Fruit fly (Drosophila melanogaster) whole organism, embryonic: ENCODE data around the gene ana1.

Source experiments
- BEAF-32 ChIP-seq: fragments of 200-800 bp; sonication (Bioruptor generic); optimal IDR thresholded peaks from 3 replicates; lab custom pipeline; 2017; ENCODE audit warnings: missing biosample characterization, missing genetic modification characterization, mild to moderate bottlenecking, moderate library complexity, missing genetic modification reagents
- CG10462 ChIP-seq: fragments of 200-800 bp; sonication (Bioruptor generic); optimal IDR thresholded peaks from 2 replicates; lab custom pipeline; 2016; ENCODE audit warnings: missing biosample characterization, missing genetic modification characterization
- CG12299 ChIP-seq: fragments of 200-800 bp; sonication (Bioruptor generic); optimal IDR thresholded peaks from 2 replicates; lab custom pipeline; 2018; ENCODE audit warnings: missing biosample characterization, mild to moderate bottlenecking, missing genetic modification characterization
- CG14014 ChIP-seq: fragments of 200-800 bp; sonication (Bioruptor generic); IDR thresholded peaks from 2 replicates; pipeline ENCODE4 v1.3.6; 2022; ENCODE audit warnings: missing biosample characterization, missing genetic modification characterization
- CG14860 ChIP-seq: fragments of 200-800 bp; sonication (Bioruptor generic); IDR thresholded peaks from 3 replicates; pipeline ENCODE4 v1.3.6; 2022; ENCODE audit warnings: missing biosample characterization, missing genetic modification characterization; ENCODE audit not compliant: partially characterized antibody
- CG16813 ChIP-seq: fragments of 200-800 bp; sonication (Bioruptor generic); IDR thresholded peaks from 3 replicates; pipeline ENCODE4 v1.3.6; 2022; ENCODE audit warnings: missing biosample characterization, missing genetic modification characterization; ENCODE audit not compliant: partially characterized antibody
- CG17359 ChIP-seq: fragments of 200-800 bp; sonication (Bioruptor generic); optimal IDR thresholded peaks from 3 replicates; lab custom pipeline; 2018; ENCODE audit warnings: missing biosample characterization, mild to moderate bottlenecking, missing genetic modification characterization, moderate library complexity
- CG18262 ChIP-seq: fragments of 200-800 bp; optimal IDR thresholded peaks from 3 replicates; lab custom pipeline; 2019; ENCODE audit warnings: missing biosample characterization, mild to moderate bottlenecking, missing genetic modification characterization, moderate library complexity
- CG2202 ChIP-seq: fragments of 200-800 bp; sonication (Bioruptor generic); optimal IDR thresholded peaks from 2 replicates; lab custom pipeline; 2018; ENCODE audit warnings: missing biosample characterization, mild to moderate bottlenecking, missing genetic modification characterization
- CG31388 ChIP-seq: fragments of 200-800 bp; sonication (Bioruptor generic); optimal IDR thresholded peaks from 2 replicates; lab custom pipeline; 2016; ENCODE audit warnings: missing biosample characterization, missing genetic modification characterization
- CG42726 ChIP-seq: fragments of 200-800 bp; sonication (Bioruptor generic); IDR thresholded peaks from 2 replicates; pipeline ENCODE4 v1.3.6; 2022; ENCODE audit warnings: missing biosample characterization, missing genetic modification characterization; ENCODE audit not compliant: partially characterized antibody
- CG4854 ChIP-seq: fragments of 200-800 bp; sonication (Bioruptor generic); optimal IDR thresholded peaks from 2 replicates; lab custom pipeline; 2016; ENCODE audit warnings: missing biosample characterization, missing genetic modification characterization, inconsistent platforms
- CG6689 ChIP-seq: fragments of 200-800 bp; sonication (Bioruptor generic); IDR thresholded peaks from 2 replicates; pipeline ENCODE4 v1.3.6; 2022; ENCODE audit warnings: missing biosample characterization, missing genetic modification characterization
- CG6791 ChIP-seq: fragments of 200-800 bp; sonication (Bioruptor generic); IDR thresholded peaks from 3 replicates; pipeline ENCODE4 v1.3.6; 2022; ENCODE audit warnings: missing biosample characterization, missing genetic modification characterization; ENCODE audit not compliant: partially characterized antibody
- CG7745 ChIP-seq: fragments of 200-800 bp; sonication (Bioruptor generic); optimal IDR thresholded peaks from 2 replicates; lab custom pipeline; 2018; ENCODE audit warnings: missing biosample characterization, mild to moderate bottlenecking, missing genetic modification characterization, moderate library complexity
- CG7963 ChIP-seq: fragments of 200-800 bp; sonication (Bioruptor generic); IDR thresholded peaks from 3 replicates; pipeline ENCODE4 v1.3.6; 2022; ENCODE audit warnings: missing biosample characterization, missing genetic modification characterization; ENCODE audit not compliant: partially characterized antibody
- CG8089 ChIP-seq: fragments of 200-800 bp; sonication (Bioruptor generic); optimal IDR thresholded peaks from 3 replicates; lab custom pipeline; 2016; ENCODE audit warnings: missing biosample characterization, missing genetic modification characterization
- CG9215 ChIP-seq: fragments of 200-800 bp; sonication (Bioruptor generic); IDR thresholded peaks from 2 replicates; pipeline ENCODE4 v1.3.6; 2022; ENCODE audit warnings: missing biosample characterization, missing genetic modification characterization
- Chrac-16 ChIP-seq: fragments of 200-800 bp; sonication (Bioruptor generic); optimal IDR thresholded peaks from 3 replicates; lab custom pipeline; 2016; ENCODE audit warnings: missing biosample characterization, missing genetic modification characterization
- D19B ChIP-seq: fragments of 200-800 bp; sonication (Bioruptor generic); optimal IDR thresholded peaks from 2 replicates; lab custom pipeline; 2017; ENCODE audit warnings: missing biosample characterization, mild to moderate bottlenecking, missing genetic modification characterization
- E2f2 ChIP-seq: fragments of 200-800 bp; sonication (Bioruptor generic); IDR thresholded peaks from 2 replicates; pipeline ENCODE4 v1.3.6; 2022; ENCODE audit warnings: missing biosample characterization, missing genetic modification characterization
- HLH3B ChIP-seq: fragments of 200-800 bp; sonication (Bioruptor generic); IDR thresholded peaks from 2 replicates; pipeline ENCODE4 v1.3.6; 2022; ENCODE audit warnings: missing biosample characterization, missing genetic modification characterization
- HLH4C ChIP-seq: fragments of 200-800 bp; sonication (Bioruptor generic); IDR thresholded peaks from 3 replicates; pipeline ENCODE4 v1.3.6; 2022; ENCODE audit warnings: missing biosample characterization, missing genetic modification characterization; ENCODE audit not compliant: partially characterized antibody
- Myb ChIP-seq: fragments of 200-800 bp; sonication (Bioruptor generic); optimal IDR thresholded peaks from 2 replicates; lab custom pipeline; 2016; ENCODE audit warnings: missing biosample characterization, missing genetic modification characterization
- Opbp ChIP-seq: fragments of 200-800 bp; sonication (Bioruptor generic); IDR thresholded peaks from 3 replicates; pipeline ENCODE4 v1.3.6; 2022; ENCODE audit warnings: missing biosample characterization, missing genetic modification characterization; ENCODE audit not compliant: partially characterized antibody
- ab ChIP-seq: fragments of 200-800 bp; sonication (Bioruptor generic); optimal IDR thresholded peaks from 2 replicates; lab custom pipeline; 2016; ENCODE audit warnings: missing biosample characterization, missing genetic modification characterization
- amos ChIP-seq: fragments of 200-800 bp; sonication (Bioruptor generic); IDR thresholded peaks from 2 replicates; pipeline ENCODE4 v1.3.6; 2022; ENCODE audit warnings: missing biosample characterization, missing genetic modification characterization; ENCODE audit not compliant: partially characterized antibody
- ato ChIP-seq: fragments of 200-800 bp; sonication (Bioruptor generic); IDR thresholded peaks from 2 replicates; pipeline ENCODE4 v1.3.6; 2022; ENCODE audit warnings: missing biosample characterization, missing genetic modification characterization; ENCODE audit not compliant: partially characterized antibody
- bbx ChIP-seq: fragments of 200-800 bp; sonication (Bioruptor generic); IDR thresholded peaks from 2 replicates; pipeline ENCODE4 v1.3.6; 2022; ENCODE audit warnings: missing biosample characterization, missing genetic modification characterization; ENCODE audit not compliant: partially characterized antibody
- btn ChIP-seq: fragments of 200-800 bp; sonication (Bioruptor generic); optimal IDR thresholded peaks from 2 replicates; lab custom pipeline; 2016; ENCODE audit warnings: missing biosample characterization, missing genetic modification characterization
- chif ChIP-seq, 2 experiments: fragments of 200-800 bp; sonication (Bioruptor generic); optimal IDR thresholded peaks; 3 replicates each; lab custom pipeline; 2016; ENCODE audit warnings: missing biosample characterization in 2 of 2, missing genetic modification characterization in 2 of 2
- chm ChIP-seq: fragments of 200-800 bp; sonication (Bioruptor generic); IDR thresholded peaks from 2 replicates; pipeline ENCODE4 v1.3.6; 2022; ENCODE audit warnings: missing biosample characterization, missing genetic modification characterization
- esg ChIP-seq: fragments of 200-800 bp; sonication (Bioruptor generic); conservative IDR thresholded peaks from 2 replicates; pipeline ENCODE4 v1.3.6; 2022; ENCODE audit warnings: missing biosample characterization, missing genetic modification characterization
- fu2 ChIP-seq: fragments of 200-800 bp; sonication (Bioruptor generic); optimal IDR thresholded peaks from 2 replicates; lab custom pipeline; 2016; ENCODE audit warnings: missing biosample characterization, missing genetic modification characterization
- klu ChIP-seq: fragments of 200-800 bp; sonication (Bioruptor generic); IDR thresholded peaks from 2 replicates; pipeline ENCODE4 v1.3.6; 2022; ENCODE audit warnings: missing biosample characterization, missing genetic modification characterization
- mld ChIP-seq: fragments of 200-800 bp; sonication (Bioruptor generic); IDR thresholded peaks from 3 replicates; pipeline ENCODE4 v1.3.6; 2022; ENCODE audit warnings: missing biosample characterization, missing genetic modification characterization; ENCODE audit not compliant: partially characterized antibody
- p53 ChIP-seq: fragments of 200-800 bp; sonication (Bioruptor generic); optimal IDR thresholded peaks from 2 replicates; lab custom pipeline; 2016; ENCODE audit warnings: missing biosample characterization, missing genetic modification characterization
- vnd ChIP-seq: fragments of 200-800 bp; sonication (Bioruptor generic); IDR thresholded peaks from 3 replicates; pipeline ENCODE4 v1.3.6; 2022; ENCODE audit warnings: missing biosample characterization, missing genetic modification characterization; ENCODE audit not compliant: partially characterized antibody
- wek ChIP-seq: fragments of 200-800 bp; sonication (Bioruptor generic); optimal IDR thresholded peaks from 3 replicates; lab custom pipeline; 2018; ENCODE audit warnings: missing biosample characterization, mild to moderate bottlenecking, missing genetic modification characterization, moderate library complexity

Gene ana1

dm6 chr3R:24555932-24556331, 25.6 kb downstream of the ana1 start (continued):
- TF ChIP-seq CG6791 (GFP tag; lab: Robert Waterston, UW) (peak; percentile 70; the same call in 1 of the 3 replicates), CG14014 (GFP tag; lab: Robert Waterston, UW) (no peak), klu (GFP tag; lab: Robert Waterston, UW) (no peak)

DNA sequence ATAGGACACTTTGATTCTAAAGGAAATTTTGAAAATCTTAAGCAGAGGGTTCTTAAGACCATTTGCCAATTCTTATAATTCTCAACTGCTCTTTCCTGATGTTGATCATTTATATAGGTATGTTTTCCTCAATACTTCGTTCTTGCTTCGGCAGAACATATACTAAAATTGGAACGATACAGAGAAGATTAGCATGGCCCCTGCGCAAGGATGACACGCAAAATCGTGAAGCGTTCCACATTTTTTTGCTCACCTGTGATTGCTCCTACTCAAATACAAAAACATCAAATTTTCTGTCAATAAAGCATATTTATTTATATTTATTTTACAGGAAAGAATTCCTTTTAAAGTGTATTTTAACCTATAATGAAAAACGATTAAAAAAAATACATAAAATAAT, 26.2 kb downstream of the ana1 start:
- TF ChIP-seq HLH3B (GFP tag; lab: Robert Waterston, UW) (no peak), btn (GFP tag; lab: Kevin White, UChicago) (no peak), CG12299 (no peak), ato (GFP tag; lab: Robert Waterston, UW) (peak; percentile 35; the same call in 1 of the 2 replicates), Opbp (GFP tag; lab: Robert Waterston, UW) (peak; percentile 44; the same call in 2 of the 3 replicates), CG18262 (tag; lab: Kevin White, UChicago) (no peak), bbx (GFP tag; lab: Robert Waterston, UW) (peak; percentile 53; the same call in 1 of the 2 replicates), HLH4C (peak; percentile 3; the same call in 1 of the 3 replicates), mld (GFP tag; lab: Robert Waterston, UW) (peak; percentile 92), ab (GFP tag; lab: Kevin White, UChicago) (no peak), CG6689 (GFP tag; lab: Robert Waterston, UW) (no peak), CG16813 (GFP tag; lab: Robert Waterston, UW) (peak; percentile 11), CG6791 (GFP tag; lab: Robert Waterston, UW) (peak; percentile 79), CG7963 (GFP tag; lab: Robert Waterston, UW) (peak; percentile 33; the same call in 1 of the 3 replicates), CG14860 (GFP tag; lab: Robert Waterston, UW) (peak; percentile 47), Myb (no peak), CG7745 (tag; lab: Kevin White, UChicago) (no peak), fu2 (no peak), chif (GFP tag; optimal IDR thresholded peaks at IDR 0.05; lab: Kevin White, UChicago) (no peak), CG2202 (no peak), D19B (no peak), CG4854 (GFP tag; lab: Kevin White, UChicago) (no peak), chm (GFP tag; lab: Robert Waterston, UW) (no peak), Chrac-16 (GFP tag; lab: Kevin White, UChicago) (no peak), CG42726 (GFP tag; lab: Robert Waterston, UW) (0 out of 2 replicates have a peak, but pooled peaks have one; percentile 3), BEAF-32 (GFP tag; lab: Kevin White, UChicago) (no peak), wek (GFP tag; lab: Kevin White, UChicago) (no peak), CG8089 (GFP tag; lab: Kevin White, UChicago) (no peak), CG10462 (GFP tag; lab: Kevin White, UChicago) (no peak), CG9215 (GFP tag; lab: Robert Waterston, UW) (no peak), E2f2 (GFP tag; lab: Robert Waterston, UW) (no peak), vnd (peak; percentile 6; the same call in 2 of the 3 replicates), CG17359 (tag; lab: Kevin White, UChicago) (no peak), esg (GFP tag; lab: Robert Waterston, UW) (no peak), amos (peak; percentile 68; the same call in 1 of the 2 replicates), CG31388 (no peak), p53 (GFP tag; lab: Kevin White, UChicago) (no peak)
